Worm (Caenorhabditis elegans): ENCODE results near the gene F14F9.8.

F14F9.8 gene

DNA sequence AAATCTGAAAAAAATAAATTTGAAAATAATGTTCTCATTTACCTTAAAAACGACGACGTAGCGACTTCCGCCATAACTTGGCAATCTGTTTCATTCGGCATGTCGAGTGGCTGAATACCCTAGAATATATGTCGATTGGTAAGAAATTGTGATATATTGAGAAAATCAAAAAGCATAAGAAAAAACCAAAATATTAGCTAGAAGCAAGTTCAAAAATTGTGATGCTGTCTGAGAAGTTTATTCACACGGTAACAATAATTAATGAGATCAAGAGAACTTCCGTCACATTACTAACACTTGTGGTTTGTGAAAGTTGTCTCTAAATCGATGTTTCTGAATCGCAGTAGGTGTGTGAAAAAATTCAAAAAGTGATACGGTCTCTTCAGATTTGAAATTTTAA, 28.1 kb upstream of the F14F9.8 start, which contains the start of gene srab-1:
TSS of gene srab-1 (minus strand) at position 101 of the 400 bp plus-strand sequence.
- TF ChIP-seq flt-1 (GFP tag; IDR thresholded peaks at IDR 0.05), result no peak
- TF ChIP-seq T22C8.4 (GFP tag; IDR thresholded peaks at IDR 0.05), result no peak
- no peak for TF ChIP-seq cog-1 (tag; optimal IDR thresholded peaks at IDR 0.05)
- TF ChIP-seq tab-1 (GFP tag; IDR thresholded peaks at IDR 0.05), result no peak
- no peak for TF ChIP-seq ref-1 (GFP tag; conservative IDR thresholded peaks at IDR 0.05)
- TF ChIP-seq ztf-23 (GFP tag; IDR thresholded peaks at IDR 0.05), result no peak
- TF ChIP-seq klf-2 (GFP tag; conservative IDR thresholded peaks at IDR 0.05), result no peak
- no peak for TF ChIP-seq ztf-29 (GFP tag; IDR thresholded peaks at IDR 0.05)
- no peak for TF ChIP-seq med-1 (GFP tag; optimal IDR thresholded peaks at IDR 0.05; ENCODE audit: insufficient read depth)

DNA sequence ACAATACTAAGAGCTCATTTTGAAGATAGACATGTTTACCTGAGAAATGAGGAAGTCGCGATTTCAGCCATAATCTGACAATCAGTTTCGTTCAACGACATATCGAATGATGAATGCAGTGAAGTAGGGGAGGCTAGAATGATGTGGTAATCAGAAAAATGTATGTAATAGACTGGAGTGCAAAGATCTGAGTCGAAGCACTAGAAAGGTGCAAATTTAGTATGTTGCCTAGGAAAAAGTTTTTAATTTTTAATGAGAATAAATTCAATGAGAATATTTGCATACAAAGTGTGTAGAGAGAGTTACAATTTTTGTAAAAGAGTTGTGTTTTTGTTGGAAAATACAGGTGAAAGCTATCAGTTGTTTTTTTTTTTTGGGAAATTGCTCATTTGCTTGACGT, 25.2 kb upstream of the F14F9.8 start, which contains the start of gene srab-2:
TSS of gene srab-2 (minus strand) at position 101 of the 400 bp plus-strand sequence.
- TF ChIP-seq T22C8.4 (GFP tag; IDR thresholded peaks at IDR 0.05) (no peak), klf-2 (GFP tag; conservative IDR thresholded peaks at IDR 0.05) (no peak), ztf-29 (GFP tag; IDR thresholded peaks at IDR 0.05) (no peak), ztf-23 (GFP tag; IDR thresholded peaks at IDR 0.05) (no peak), tab-1 (GFP tag; IDR thresholded peaks at IDR 0.05) (no peak)

DNA sequence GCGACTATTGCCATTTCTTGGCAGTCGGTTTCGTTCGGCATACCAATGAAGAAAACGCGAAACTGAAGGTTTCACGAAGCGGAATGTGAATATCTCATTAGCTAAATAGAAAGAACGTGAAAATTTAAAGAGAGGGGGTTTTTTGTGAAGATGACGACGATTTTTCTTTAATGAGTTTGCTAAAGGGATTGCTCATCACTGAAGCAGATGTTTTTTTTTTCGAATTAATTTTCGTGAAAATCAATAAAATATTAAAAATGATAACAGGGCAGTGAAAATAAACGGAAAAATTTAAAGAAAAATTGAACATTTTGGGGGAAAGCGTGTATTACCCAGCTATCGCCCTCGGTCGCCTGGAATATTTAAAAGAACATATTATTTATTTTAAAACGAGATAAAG, 22.3 kb upstream of the F14F9.8 start, which contains the start of gene srab-3:
TSS of gene srab-3 (minus strand) at position 101 of the 400 bp plus-strand sequence.
- TF ChIP-seq T22C8.4 (GFP tag; IDR thresholded peaks at IDR 0.05), result no peak
- no peak for TF ChIP-seq ztf-23 (GFP tag; IDR thresholded peaks at IDR 0.05)
- TF ChIP-seq med-1 (GFP tag; optimal IDR thresholded peaks at IDR 0.05; ENCODE audit: insufficient read depth), result no peak
- no peak for TF ChIP-seq flt-1 (GFP tag; IDR thresholded peaks at IDR 0.05)
- TF ChIP-seq tab-1 (GFP tag; IDR thresholded peaks at IDR 0.05), result no peak
- TF ChIP-seq ztf-29 (GFP tag; IDR thresholded peaks at IDR 0.05), result no peak
- TF ChIP-seq klf-2 (GFP tag; conservative IDR thresholded peaks at IDR 0.05), result no peak
- TF ChIP-seq cog-1 (tag; optimal IDR thresholded peaks at IDR 0.05), result no peak
- TF ChIP-seq ref-1 (GFP tag; conservative IDR thresholded peaks at IDR 0.05), result no peak

DNA sequence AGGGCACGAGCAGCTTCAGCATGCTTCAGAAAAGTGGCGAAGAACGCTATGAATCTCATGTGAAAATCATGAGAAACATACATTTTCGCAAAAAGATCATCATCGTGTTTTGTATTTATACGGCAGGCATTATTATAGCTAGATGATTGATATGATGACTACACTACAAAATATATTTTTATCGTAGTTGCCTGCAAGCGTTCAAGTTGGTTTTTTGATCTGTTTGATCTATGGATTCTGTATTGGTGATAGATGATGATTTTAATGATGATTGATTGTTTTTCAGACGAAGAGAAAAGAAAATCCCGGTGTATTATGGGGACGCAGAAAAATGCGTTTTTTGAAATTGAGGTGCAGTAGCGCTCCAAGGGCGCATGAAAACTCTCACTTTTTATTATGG, 19.4 kb upstream of the F14F9.8 start, which contains the start of gene ugt-63:
TSS of gene ugt-63 (minus strand) at position 89 of the 400 bp plus-strand sequence.
- TF ChIP-seq T22C8.4 (GFP tag; IDR thresholded peaks at IDR 0.05) (no peak), ztf-23 (GFP tag; IDR thresholded peaks at IDR 0.05) (no peak), ztf-29 (GFP tag; IDR thresholded peaks at IDR 0.05) (no peak), flt-1 (GFP tag; IDR thresholded peaks at IDR 0.05) (no peak), tab-1 (GFP tag; IDR thresholded peaks at IDR 0.05) (no peak), klf-2 (GFP tag; conservative IDR thresholded peaks at IDR 0.05) (no peak), med-1 (GFP tag; optimal IDR thresholded peaks at IDR 0.05; ENCODE audit: insufficient read depth) (no peak), ref-1 (GFP tag; conservative IDR thresholded peaks at IDR 0.05) (no peak), cog-1 (tag; optimal IDR thresholded peaks at IDR 0.05) (no peak)

DNA sequence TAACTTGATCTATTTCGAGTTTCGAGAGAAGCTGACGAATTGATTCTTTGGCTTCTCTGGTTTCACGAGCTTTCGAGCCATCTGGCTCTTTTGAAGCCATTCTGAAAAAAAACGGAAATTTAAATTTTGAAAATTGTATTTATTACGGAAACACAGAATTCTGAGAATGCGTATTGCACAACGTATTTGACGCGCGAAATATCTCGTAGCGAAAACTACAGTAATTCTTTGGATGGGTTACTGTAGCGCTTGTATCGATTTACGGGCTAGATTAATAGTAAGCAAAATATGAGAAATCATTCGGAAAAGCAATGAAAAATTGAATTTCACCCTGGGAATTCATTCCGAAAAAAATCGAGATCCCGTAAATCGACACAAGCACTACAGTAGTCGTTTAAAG, 16.5 kb upstream of the F14F9.8 start, which contains the start of gene C04F5.8:
TSS of gene C04F5.8 (minus strand) at position 101 of the 400 bp plus-strand sequence.
- TF ChIP-seq ref-1 (GFP tag; conservative IDR thresholded peaks at IDR 0.05) (no peak), tab-1 (GFP tag; IDR thresholded peaks at IDR 0.05) (no peak), flt-1 (GFP tag; IDR thresholded peaks at IDR 0.05) (no peak), T22C8.4 (GFP tag; IDR thresholded peaks at IDR 0.05) (no peak), ztf-23 (GFP tag; IDR thresholded peaks at IDR 0.05) (no peak)

DNA sequence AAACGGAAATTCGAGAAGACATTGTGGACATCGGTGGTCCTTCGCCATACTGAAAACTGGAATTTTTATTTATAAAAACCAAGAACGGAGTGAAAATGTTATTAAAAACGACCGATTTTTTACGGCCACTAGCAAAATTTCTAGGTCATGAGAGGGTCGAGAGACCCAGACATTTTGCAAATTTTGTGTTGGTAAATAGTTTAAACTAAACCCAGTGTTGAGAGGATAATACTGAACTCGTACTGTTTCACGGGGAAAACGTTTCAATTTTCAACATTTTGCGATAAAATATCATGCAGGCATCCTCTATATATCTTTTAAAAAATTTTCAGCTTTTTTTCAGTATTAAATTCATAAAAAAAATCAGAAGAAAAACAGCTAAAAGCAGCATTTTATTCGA, 11.0 kb upstream of the F14F9.8 start, which contains the start of gene C04F5.9:
TSS of gene C04F5.9 (minus strand) at position 101 of the 400 bp plus-strand sequence.
- no peak for TF ChIP-seq ref-1 (GFP tag; conservative IDR thresholded peaks at IDR 0.05)
- no peak for TF ChIP-seq ztf-23 (GFP tag; IDR thresholded peaks at IDR 0.05)
- TF ChIP-seq med-1 (GFP tag; optimal IDR thresholded peaks at IDR 0.05; ENCODE audit: insufficient read depth), result no peak
- no peak for TF ChIP-seq ztf-29 (GFP tag; IDR thresholded peaks at IDR 0.05)
- no peak for TF ChIP-seq tab-1 (GFP tag; IDR thresholded peaks at IDR 0.05)
- TF ChIP-seq T22C8.4 (GFP tag; IDR thresholded peaks at IDR 0.05), result no peak
- TF ChIP-seq flt-1 (GFP tag; IDR thresholded peaks at IDR 0.05), result no peak
- no peak for TF ChIP-seq klf-2 (GFP tag; conservative IDR thresholded peaks at IDR 0.05)
- TF ChIP-seq cog-1 (tag; optimal IDR thresholded peaks at IDR 0.05), result no peak

DNA sequence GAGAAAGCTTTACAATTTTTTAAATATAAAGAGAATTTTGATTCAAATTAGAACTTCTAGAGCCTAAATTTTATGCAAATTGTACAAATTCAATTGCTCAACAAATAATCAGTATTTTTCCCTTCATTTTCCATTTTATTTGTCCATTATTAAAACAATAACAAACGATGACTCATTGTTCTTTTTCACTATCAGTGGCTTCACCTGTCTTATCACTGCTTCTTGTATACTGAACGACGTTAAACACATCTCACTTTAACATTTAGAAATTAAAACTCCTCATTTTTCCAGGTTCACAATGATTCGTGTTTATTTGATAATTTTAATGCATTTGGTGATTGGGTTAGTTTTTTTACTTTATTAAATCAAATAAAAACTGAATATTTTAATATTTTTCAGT, 10.4 kb upstream of the F14F9.8 start, which contains the start of gene sid-1:
TSS of gene sid-1 (plus strand) at position 292 of the 400 bp plus-strand sequence.
- TF ChIP-seq T22C8.4 (GFP tag; IDR thresholded peaks at IDR 0.05) (no peak), klf-2 (GFP tag; conservative IDR thresholded peaks at IDR 0.05) (no peak), cog-1 (tag; optimal IDR thresholded peaks at IDR 0.05) (no peak), ztf-29 (GFP tag; IDR thresholded peaks at IDR 0.05) (no peak), ref-1 (GFP tag; conservative IDR thresholded peaks at IDR 0.05) (no peak), med-1 (GFP tag; optimal IDR thresholded peaks at IDR 0.05; ENCODE audit: insufficient read depth) (no peak), ztf-23 (GFP tag; IDR thresholded peaks at IDR 0.05) (no peak), flt-1 (GFP tag; IDR thresholded peaks at IDR 0.05) (no peak), tab-1 (GFP tag; IDR thresholded peaks at IDR 0.05) (no peak)

ce11 chrV:5126793-5127192, 3.3 kb upstream of the F14F9.8 start, which contains the start of gene F14F9.5:
TSS of gene F14F9.5 (plus strand) at chrV:5127093.
- no peak for TF ChIP-seq ztf-29 (GFP tag; IDR thresholded peaks at IDR 0.05)
- TF ChIP-seq klf-2 (GFP tag; conservative IDR thresholded peaks at IDR 0.05), result no peak
- no peak for TF ChIP-seq ztf-23 (GFP tag; IDR thresholded peaks at IDR 0.05)
- no peak for TF ChIP-seq tab-1 (GFP tag; IDR thresholded peaks at IDR 0.05)
- no peak for TF ChIP-seq med-1 (GFP tag; optimal IDR thresholded peaks at IDR 0.05; ENCODE audit: insufficient read depth)

DNA sequence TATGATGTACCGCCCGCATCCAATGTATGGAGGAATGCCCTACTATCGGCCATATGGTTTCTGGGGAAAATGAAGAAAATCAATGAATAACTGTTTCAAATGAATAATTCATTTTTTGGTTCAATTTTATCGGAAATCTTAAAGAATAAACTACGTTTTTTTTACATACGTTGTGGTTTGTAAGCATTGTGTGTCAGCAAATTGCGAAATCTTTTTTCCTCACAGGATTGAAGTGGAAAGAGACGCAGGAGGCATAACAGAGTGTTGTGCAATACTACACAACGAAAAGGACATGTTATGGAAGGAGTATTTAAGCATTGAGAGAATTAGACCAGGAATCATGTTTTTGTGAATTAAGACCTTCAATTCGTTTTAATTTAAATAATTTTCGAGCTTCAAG, 1.3 kb downstream of the F14F9.8 start:
- TF ChIP-seq ref-1 (GFP tag; conservative IDR thresholded peaks at IDR 0.05), result no peak
- TF ChIP-seq ztf-23 (GFP tag; IDR thresholded peaks at IDR 0.05), result no peak
- no peak for TF ChIP-seq klf-2 (GFP tag; conservative IDR thresholded peaks at IDR 0.05)
- TF ChIP-seq cog-1 (tag; optimal IDR thresholded peaks at IDR 0.05), result no peak
- no peak for TF ChIP-seq ztf-29 (GFP tag; IDR thresholded peaks at IDR 0.05)
- no peak for TF ChIP-seq med-1 (GFP tag; optimal IDR thresholded peaks at IDR 0.05; ENCODE audit: insufficient read depth)
- no peak for TF ChIP-seq tab-1 (GFP tag; IDR thresholded peaks at IDR 0.05)
- TF ChIP-seq flt-1 (GFP tag; IDR thresholded peaks at IDR 0.05), result no peak
- TF ChIP-seq T22C8.4 (GFP tag; IDR thresholded peaks at IDR 0.05), result no peak

DNA sequence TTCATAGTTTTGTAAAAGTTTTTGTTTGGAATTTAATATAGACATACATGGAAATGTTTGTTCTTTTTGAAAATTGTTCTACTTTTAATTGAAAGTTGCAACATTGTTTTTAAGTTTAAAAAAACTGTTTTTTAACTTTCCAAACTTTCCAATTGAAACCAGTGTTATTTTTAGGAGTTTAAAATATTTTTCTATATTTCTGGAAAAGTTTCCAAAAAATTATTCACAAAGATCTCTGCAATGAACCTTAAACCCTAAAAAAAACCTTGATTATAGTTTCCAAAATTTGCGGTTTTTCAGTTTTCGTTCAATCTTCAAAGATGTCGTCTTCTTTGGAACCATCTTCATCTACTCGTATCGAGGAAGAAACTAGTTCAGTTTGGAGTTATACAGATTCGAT, 2.3 kb downstream of the F14F9.8 start, which contains the start of gene F14F9.4:
TSS of gene F14F9.4 (plus strand) at position 301 of the 400 bp plus-strand sequence.
- TF ChIP-seq tab-1 (GFP tag; IDR thresholded peaks at IDR 0.05) (no peak), T22C8.4 (GFP tag; IDR thresholded peaks at IDR 0.05) (no peak), med-1 (GFP tag; optimal IDR thresholded peaks at IDR 0.05; ENCODE audit: insufficient read depth) (no peak), ztf-23 (GFP tag; IDR thresholded peaks at IDR 0.05) (no peak), flt-1 (GFP tag; IDR thresholded peaks at IDR 0.05) (no peak), cog-1 (tag; optimal IDR thresholded peaks at IDR 0.05) (no peak)

Data from whole organism, midembryonic.